Fruit fly (Drosophila melanogaster) S2 (cell line): Measurements from ENCODE around the gene CG33268.

Experiments used
- CG8478 ChIP-seq: fragments of >200 bp; optimal IDR thresholded peaks from 2 replicates; lab custom pipeline; 2018
- CTCF ChIP-seq, 2 experiments: fragments of >200 bp; optimal IDR thresholded peaks; 2 replicates each; lab custom pipeline; 2018

DNA sequence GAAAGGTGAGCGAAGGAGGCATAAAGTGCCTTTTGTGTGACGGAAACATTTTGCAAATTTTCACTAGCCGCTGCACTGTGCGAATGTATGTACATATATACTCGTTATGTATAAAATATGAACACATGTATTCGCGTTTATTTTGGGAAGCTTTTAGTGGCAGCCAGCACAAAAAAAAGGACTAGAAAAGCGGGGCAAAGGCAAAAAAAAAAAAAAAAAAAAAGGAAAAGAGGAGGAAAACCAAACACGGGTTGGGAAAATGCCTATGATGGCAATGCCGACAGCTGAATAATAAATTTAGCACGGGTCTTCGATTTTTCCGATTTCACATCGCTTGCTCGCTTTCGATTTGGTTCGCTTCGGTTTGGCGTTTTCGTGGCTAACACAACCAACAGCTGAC lies 41.6 kb downstream of the CG33268 start:
- TF ChIP-seq CTCF (optimal IDR thresholded peaks at IDR 0.05; lab: Kevin White, UChicago) (no peak), CG8478 (no peak)
